Worm (Caenorhabditis elegans) whole organism, L4 larva: ENCODE measurements around the gene enu-3.2.

Experiments used
- attf-4 ChIP-seq: sonication (generic microtip); optimal IDR thresholded peaks from 3 replicates; lab custom pipeline; 2017; ENCODE audit warnings: missing biosample characterization, missing genetic modification characterization
- fkh-10 ChIP-seq: fragments of 150-350 bp; optimal IDR thresholded peaks from 2 replicates; lab custom pipeline; 2014; ENCODE audit warnings: missing biosample characterization, missing genetic modification reagents, missing genetic modification characterization
- nhr-237 ChIP-seq: sonication (generic microtip); optimal IDR thresholded peaks from 2 replicates; lab custom pipeline; 2017; ENCODE audit warnings: missing biosample characterization, missing genetic modification characterization
- php-3 ChIP-seq: fragments of 200-800 bp; sonication (Bioruptor generic); IDR thresholded peaks from 2 replicates; pipeline ENCODE4 v1.3.6; 2022; ENCODE audit warnings: missing genetic modification reagents, missing genetic modification characterization, missing compliant biosample characterization
- snpc-4 ChIP-seq: fragments of 150-350 bp; optimal IDR thresholded peaks from 2 replicates; lab custom pipeline; 2014; ENCODE audit warnings: missing biosample characterization, missing genetic modification characterization
- unc-62 ChIP-seq, 3 experiments: fragments of 150-350 bp in 1 of 3; sonication (generic microtip); optimal IDR thresholded peaks in 2 of 3; peaks in 1 of 3; 1 replicate in 1 of 3; 2 replicates in 2 of 3; lab custom pipeline; 2014 to 2017; ENCODE audit warnings: missing biosample characterization in 3 of 3, missing genetic modification characterization in 3 of 3, missing genetic modification reagents in 3 of 3, missing genotype in 1 of 3
- zag-1 ChIP-seq: fragments of 150-350 bp; optimal IDR thresholded peaks from 2 replicates; lab custom pipeline; 2014; ENCODE audit warnings: missing biosample characterization, missing genetic modification characterization

DNA sequence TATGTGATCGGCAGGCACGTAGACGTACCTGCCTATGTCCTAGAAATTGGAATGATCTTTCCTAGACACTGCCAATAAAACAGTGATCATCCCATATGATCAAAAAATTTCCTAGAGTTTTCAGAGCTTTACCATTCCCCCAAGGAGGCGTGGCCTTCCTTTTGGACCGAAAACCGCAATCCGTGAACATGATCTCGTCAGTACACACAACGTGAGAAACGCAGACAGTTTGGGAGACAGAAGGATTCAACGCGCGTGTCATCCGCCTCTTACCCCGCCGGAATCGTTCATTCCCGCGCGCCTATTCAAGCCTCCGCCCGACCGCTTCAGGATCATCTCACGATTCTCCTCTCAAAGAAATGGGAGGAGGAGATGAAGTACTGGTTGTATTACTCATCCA lies 19.6 kb downstream of the enu-3.2 start, which contains the start of gene B0393.5:
- no peak for TF ChIP-seq php-3 (GFP tag; lab: Robert Waterston, UW)
- no peak for TF ChIP-seq zag-1 (tag; lab: Kevin White, UChicago)
- no peak for TF ChIP-seq attf-4
- TF ChIP-seq nhr-237 (tag; lab: Kevin White, UChicago), result no peak
- no peak for TF ChIP-seq snpc-4 (tag; lab: Kevin White, UChicago)
- no peak for TF ChIP-seq unc-62 (GFP tag; optimal IDR thresholded peaks at IDR 0.05 in 1 of 2; lab: Kevin White, UChicago)
- no peak for TF ChIP-seq unc-62 (tag; optimal IDR thresholded peaks at IDR 0.05; lab: Kevin White, UChicago)
- no peak for TF ChIP-seq fkh-10 (GFP tag; lab: Kevin White, UChicago)
